Fruit fly (Drosophila melanogaster) whole organism, prepupa: ENCODE results near the gene alpha-Man-Ia.
A peak's percentile ranks its signal among the peaks of the same experiment; 100 is the strongest.

Experiments
- CG10631 ChIP-seq: fragments of 200-800 bp; sonication (Bioruptor generic); optimal IDR thresholded peaks from 2 replicates; lab custom pipeline; 2016; ENCODE audit warnings: missing biosample characterization, missing genetic modification characterization
- CG10669 ChIP-seq: fragments of 200-800 bp; sonication (Bioruptor generic); optimal IDR thresholded peaks from 3 replicates; lab custom pipeline; 2018; ENCODE audit warnings: missing biosample characterization, mild to moderate bottlenecking, missing genetic modification characterization, moderate library complexity
- CG11294 ChIP-seq: fragments of 200-800 bp; sonication (Bioruptor generic); IDR thresholded peaks from 2 replicates; pipeline ENCODE4 v1.3.6; 2022; ENCODE audit warnings: missing biosample characterization, missing genetic modification characterization
- CG11762 ChIP-seq: fragments of 200-800 bp; sonication (Bioruptor generic); optimal IDR thresholded peaks from 3 replicates; lab custom pipeline; 2016; ENCODE audit warnings: missing biosample characterization, missing genetic modification characterization; ENCODE audit not compliant: insufficient read depth
- CG15336 ChIP-seq: fragments of 200-800 bp; sonication (Bioruptor generic); IDR thresholded peaks from 2 replicates; pipeline ENCODE4 v1.3.6; 2022; ENCODE audit warnings: missing biosample characterization, missing genetic modification characterization
- CG1621 ChIP-seq: fragments of 200-800 bp; sonication (Bioruptor generic); optimal IDR thresholded peaks from 3 replicates; lab custom pipeline; 2018; ENCODE audit warnings: missing biosample characterization, mild to moderate bottlenecking, missing genetic modification characterization
- CG16779 ChIP-seq: fragments of 200-800 bp; sonication (Bioruptor generic); optimal IDR thresholded peaks from 3 replicates; lab custom pipeline; 2017; ENCODE audit warnings: missing biosample characterization, mild to moderate bottlenecking, missing genetic modification characterization
- CG31627 ChIP-seq: fragments of 200-800 bp; sonication (Bioruptor generic); optimal IDR thresholded peaks from 3 replicates; lab custom pipeline; 2016; ENCODE audit warnings: missing biosample characterization, missing genetic modification characterization
- CG32006 ChIP-seq: fragments of 200-800 bp; sonication (Bioruptor generic); optimal IDR thresholded peaks from 3 replicates; lab custom pipeline; 2017; ENCODE audit warnings: missing biosample characterization, mild to moderate bottlenecking, missing genetic modification characterization
- CG34406 ChIP-seq: fragments of 200-800 bp; sonication (Bioruptor generic); optimal IDR thresholded peaks from 3 replicates; lab custom pipeline; 2016; ENCODE audit warnings: missing biosample characterization, missing genetic modification characterization
- CG3919 ChIP-seq: fragments of 200-800 bp; sonication (Bioruptor generic); optimal IDR thresholded peaks from 3 replicates; lab custom pipeline; 2016; ENCODE audit warnings: missing biosample characterization, missing genetic modification characterization
- CG4318 ChIP-seq: fragments of 200-800 bp; sonication (Bioruptor generic); optimal IDR thresholded peaks from 3 replicates; lab custom pipeline; 2017; ENCODE audit warnings: missing biosample characterization, mild to moderate bottlenecking, missing genetic modification characterization
- CG6163 ChIP-seq: fragments of 200-800 bp; sonication (Bioruptor generic); IDR thresholded peaks from 3 replicates; pipeline ENCODE4 v1.3.6; 2022; ENCODE audit warnings: missing biosample characterization, missing genetic modification characterization
- CG6792 ChIP-seq: fragments of 200-800 bp; sonication (Bioruptor generic); optimal IDR thresholded peaks from 3 replicates; lab custom pipeline; 2016; ENCODE audit warnings: missing biosample characterization, missing genetic modification characterization
- CG6854 ChIP-seq: fragments of 200-800 bp; sonication (Bioruptor generic); optimal IDR thresholded peaks from 2 replicates; lab custom pipeline; 2017; ENCODE audit warnings: missing biosample characterization, mild to moderate bottlenecking, missing genetic modification characterization
- CG8119 ChIP-seq: fragments of 200-800 bp; sonication (Bioruptor generic); IDR thresholded peaks from 3 replicates; pipeline ENCODE4 v1.3.6; 2022; ENCODE audit warnings: missing biosample characterization, missing genetic modification characterization
- CG8319 ChIP-seq: fragments of 200-800 bp; sonication (Bioruptor generic); optimal IDR thresholded peaks from 3 replicates; lab custom pipeline; 2016; ENCODE audit warnings: missing biosample characterization, missing genetic modification characterization
- CG8632 ChIP-seq: fragments of 200-800 bp; sonication (Bioruptor generic); optimal IDR thresholded peaks from 3 replicates; lab custom pipeline; 2016; ENCODE audit warnings: missing biosample characterization, missing genetic modification characterization
- CG9139 ChIP-seq: fragments of 200-800 bp; sonication (Bioruptor generic); optimal IDR thresholded peaks from 3 replicates; lab custom pipeline; 2017; ENCODE audit warnings: missing biosample characterization, mild to moderate bottlenecking, missing genetic modification characterization
- Eip78C ChIP-seq: fragments of 200-800 bp; sonication (Bioruptor generic); peaks from one replicate; lab custom pipeline; 2016; ENCODE audit warnings: missing biosample characterization, missing genetic modification characterization
- Ets21C ChIP-seq: fragments of 200-800 bp; sonication (Bioruptor generic); optimal IDR thresholded peaks from 3 replicates; lab custom pipeline; 2016; ENCODE audit warnings: missing biosample characterization, missing genetic modification characterization
- Ets96B ChIP-seq: fragments of 200-800 bp; optimal IDR thresholded peaks from 2 replicates; lab custom pipeline; 2019; ENCODE audit warnings: missing biosample characterization, mild to moderate bottlenecking, missing genetic modification characterization, moderate library complexity
- Gug ChIP-seq: fragments of 200-800 bp; sonication (Bioruptor generic); IDR thresholded peaks from 2 replicates; pipeline ENCODE4 v1.3.6; 2022; ENCODE audit warnings: missing biosample characterization, missing genetic modification characterization
- Hr38 ChIP-seq: sonication (Bioruptor generic); optimal IDR thresholded peaks from 2 replicates; lab custom pipeline; 2016; ENCODE audit warnings: missing biosample characterization, missing genetic modification characterization
- Hr39 ChIP-seq: fragments of 200-800 bp; sonication (Bioruptor generic); optimal IDR thresholded peaks from 2 replicates; lab custom pipeline; 2016; ENCODE audit warnings: missing biosample characterization, missing genetic modification characterization
- Hr4 ChIP-seq: fragments of 200-800 bp; sonication (Bioruptor generic); optimal IDR thresholded peaks from 3 replicates; lab custom pipeline; 2016; ENCODE audit warnings: missing biosample characterization, missing genetic modification characterization
- Smox ChIP-seq: fragments of 200-800 bp; sonication (Bioruptor generic); optimal IDR thresholded peaks from 3 replicates; lab custom pipeline; 2016; ENCODE audit warnings: missing biosample characterization, missing genetic modification characterization
- Sox14 ChIP-seq: fragments of 200-800 bp; sonication (Bioruptor generic); optimal IDR thresholded peaks from 3 replicates; lab custom pipeline; 2016; ENCODE audit warnings: missing biosample characterization, missing genetic modification characterization
- Sox15 ChIP-seq: fragments of 200-800 bp; sonication (Bioruptor generic); optimal IDR thresholded peaks from 3 replicates; lab custom pipeline; 2016; ENCODE audit warnings: missing biosample characterization, missing genetic modification characterization
- acj6 ChIP-seq: fragments of 200-800 bp; sonication (Bioruptor generic); optimal IDR thresholded peaks from 3 replicates; lab custom pipeline; 2016; ENCODE audit warnings: missing biosample characterization, missing genetic modification characterization
- cyc ChIP-seq: fragments of 200-800 bp; sonication (Bioruptor generic); optimal IDR thresholded peaks from 3 replicates; lab custom pipeline; 2016; ENCODE audit warnings: missing biosample characterization, missing genetic modification characterization
- dac ChIP-seq: fragments of 200-800 bp; sonication (Bioruptor generic); optimal IDR thresholded peaks from 2 replicates; lab custom pipeline; 2017; ENCODE audit warnings: missing biosample characterization, mild to moderate bottlenecking, missing genetic modification characterization
- eg ChIP-seq: fragments of 200-800 bp; sonication (Bioruptor generic); IDR thresholded peaks from 3 replicates; pipeline ENCODE4 v1.3.6; 2022; ENCODE audit warnings: missing biosample characterization, missing genetic modification characterization
- esn ChIP-seq: fragments of 200-800 bp; sonication (Bioruptor generic); optimal IDR thresholded peaks from 2 replicates; lab custom pipeline; 2016; ENCODE audit warnings: missing biosample characterization, mild to moderate bottlenecking, missing genetic modification characterization, moderate library complexity
- fd85E ChIP-seq: fragments of 200-800 bp; sonication (Bioruptor generic); optimal IDR thresholded peaks from 3 replicates; lab custom pipeline; 2016; ENCODE audit warnings: missing biosample characterization, missing genetic modification characterization
- fkh ChIP-seq: fragments of 200-800 bp; sonication (Bioruptor generic); optimal IDR thresholded peaks from 3 replicates; lab custom pipeline; 2017; ENCODE audit warnings: missing biosample characterization, mild to moderate bottlenecking, missing genetic modification characterization, moderate library complexity
- lz ChIP-seq: fragments of 200-800 bp; sonication (Bioruptor generic); optimal IDR thresholded peaks from 3 replicates; lab custom pipeline; 2016; ENCODE audit warnings: missing biosample characterization, missing genetic modification characterization
- net ChIP-seq: fragments of 200-800 bp; sonication (Bioruptor generic); optimal IDR thresholded peaks from 3 replicates; lab custom pipeline; 2016; ENCODE audit warnings: missing biosample characterization, missing genetic modification characterization
- salr ChIP-seq, 2 experiments: fragments of 200-800 bp; sonication (Bioruptor generic); optimal IDR thresholded peaks; 3 replicates each; lab custom pipeline; 2016 to 2018; ENCODE audit warnings: missing biosample characterization in 2 of 2, missing genetic modification characterization in 2 of 2, mild to moderate bottlenecking in 1 of 2
- ss ChIP-seq, 2 experiments: fragments of 200-800 bp; sonication (Bioruptor generic); optimal IDR thresholded peaks; 2 replicates in 1 of 2; 3 replicates in 1 of 2; lab custom pipeline; 2017 to 2018; ENCODE audit warnings: mild to moderate bottlenecking in 2 of 2, missing biosample characterization in 2 of 2, missing genetic modification characterization in 2 of 2, moderate library complexity in 1 of 2
- svp ChIP-seq: fragments of 200-800 bp; sonication (Bioruptor generic); peaks from one replicate; lab custom pipeline; 2016; ENCODE audit warnings: missing biosample characterization, missing genetic modification characterization
- topi ChIP-seq: fragments of 200-800 bp; sonication (Bioruptor generic); optimal IDR thresholded peaks from 3 replicates; lab custom pipeline; 2016; ENCODE audit warnings: missing biosample characterization, missing genetic modification characterization
- vri ChIP-seq: fragments of 200-800 bp; sonication (Bioruptor generic); optimal IDR thresholded peaks from 3 replicates; lab custom pipeline; 2016; ENCODE audit warnings: missing biosample characterization, mild to moderate bottlenecking, missing genetic modification characterization

The alpha-Man-Ia gene

DNA sequence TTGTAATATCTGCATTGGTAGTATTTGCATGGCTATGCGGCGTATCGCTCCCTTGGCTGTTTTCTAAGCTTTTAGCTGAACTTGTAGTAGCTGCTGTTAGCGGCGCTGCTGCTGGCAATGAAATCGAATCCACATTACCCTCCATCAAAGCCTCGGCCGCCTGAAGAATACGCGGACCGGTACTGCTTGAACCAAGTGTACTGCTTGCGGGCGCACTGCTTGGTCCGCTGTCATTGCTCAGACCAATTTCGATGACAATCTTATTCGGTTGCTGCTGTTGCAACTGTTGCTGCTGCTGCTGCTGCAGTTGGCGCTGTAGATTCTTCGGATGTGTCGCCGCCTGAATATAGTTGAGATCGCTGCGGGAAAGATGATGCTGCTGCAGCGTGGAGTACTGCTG, 17.8 kb downstream of the alpha-Man-Ia start:
- TF ChIP-seq CG34406 (GFP tag; lab: Kevin White, UChicago) (no peak), vri (GFP tag; lab: Kevin White, UChicago) (no peak), salr (GFP tag; optimal IDR thresholded peaks at IDR 0.05; lab: Kevin White, UChicago) (no peak), CG11762 (no peak), CG10631 (GFP tag; lab: Kevin White, UChicago) (no peak), CG1621 (tag; lab: Kevin White, UChicago) (no peak), Hr4 (no peak), net (GFP tag; lab: Kevin White, UChicago) (no peak), CG32006 (GFP tag; lab: Kevin White, UChicago) (no peak), dac (GFP tag; lab: Kevin White, UChicago) (no peak), lz (GFP tag; lab: Kevin White, UChicago) (no peak), Ets96B (tag; lab: Kevin White, UChicago) (no peak), Gug (GFP tag; lab: Robert Waterston, UW) (no peak), Sox15 (GFP tag; lab: Kevin White, UChicago) (no peak), Ets21C (GFP tag; lab: Kevin White, UChicago) (no peak), CG6792 (GFP tag; lab: Kevin White, UChicago) (no peak), CG6854 (GFP tag; lab: Kevin White, UChicago) (no peak), CG31627 (no peak), CG9139 (GFP tag; lab: Kevin White, UChicago) (no peak)

DNA sequence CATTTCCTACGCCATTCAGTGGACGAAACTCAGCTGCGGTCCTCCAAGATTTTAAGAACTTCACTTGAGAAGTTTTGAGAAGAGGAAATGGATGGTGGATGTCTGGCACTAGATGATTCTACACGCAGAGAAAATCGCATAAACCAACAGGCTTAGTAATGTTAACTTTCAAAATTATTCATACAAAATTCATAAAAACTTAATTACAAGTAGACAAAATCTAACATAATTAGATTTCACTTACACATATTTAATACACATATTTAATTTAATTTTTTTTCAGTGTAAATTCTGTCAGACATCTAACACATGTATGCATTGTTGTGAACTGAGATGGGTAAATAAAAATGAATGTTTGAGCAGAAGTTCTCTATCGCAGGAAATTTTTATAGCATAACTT, 25.6 kb downstream of the alpha-Man-Ia start:
- TF ChIP-seq svp (GFP tag; lab: Kevin White, UChicago), result peak; percentile 63
- peak; percentile 41 for TF ChIP-seq Eip78C (GFP tag; lab: Kevin White, UChicago)
- no peak for TF ChIP-seq Ets96B (tag; lab: Kevin White, UChicago)

dm6 chrX:10290761-10291041, 35.1 kb downstream of the alpha-Man-Ia start:
- TF ChIP-seq acj6, result no peak

dm6 chrX:10289935-10290760, 35.6 kb downstream of the alpha-Man-Ia start:
- TF ChIP-seq CG6163 (GFP tag; lab: Robert Waterston, UW) (peak; percentile 35; the same call in 1 of the 3 replicates), CG8119 (peak; percentile 47; the same call in 2 of the 3 replicates), Smox (peak; percentile 7), Sox15 (GFP tag; lab: Kevin White, UChicago) (no peak), esn (peak; percentile 25), CG32006 (GFP tag; lab: Kevin White, UChicago) (peak; percentile 23), Hr39 (GFP tag; lab: Kevin White, UChicago) (no peak), Eip78C (GFP tag; lab: Kevin White, UChicago) (peak; percentile 70), Hr38 (no peak), CG15336 (0 out of 2 replicates have a peak, but pooled peaks have one; percentile 46), eg (GFP tag; lab: Robert Waterston, UW) (peak; percentile 61), salr (GFP tag; optimal IDR thresholded peaks at IDR 0.05; lab: Kevin White, UChicago) (peak in 1 of 2 experiments; percentile 10)

dm6 chrX:10266018-10266384, 59.8 kb downstream of the alpha-Man-Ia start:
- TF ChIP-seq CG10669 (GFP tag; lab: Kevin White, UChicago) (peak; percentile 56), CG31627 (no peak), esn (peak; percentile 28), fkh (GFP tag; lab: Kevin White, UChicago) (no peak), CG32006 (GFP tag; lab: Kevin White, UChicago) (no peak), lz (GFP tag; lab: Kevin White, UChicago) (no peak), CG3919 (GFP tag; lab: Kevin White, UChicago) (peak; percentile 37), ss (GFP tag; optimal IDR thresholded peaks at IDR 0.05; lab: Kevin White, UChicago) (peak; percentile 91 to 93), fd85E (GFP tag; lab: Kevin White, UChicago) (no peak), CG8319 (GFP tag; lab: Kevin White, UChicago) (no peak), Eip78C (GFP tag; lab: Kevin White, UChicago) (peak; percentile 74), CG6163 (GFP tag; lab: Robert Waterston, UW) (no peak; the same call in none of the 3 replicates), CG16779 (tag; lab: Kevin White, UChicago) (peak; percentile 72), dac (GFP tag; lab: Kevin White, UChicago) (no peak), Sox14 (GFP tag; lab: Kevin White, UChicago) (no peak), svp (GFP tag; lab: Kevin White, UChicago) (peak; percentile 76), CG6854 (GFP tag; lab: Kevin White, UChicago) (peak; percentile 84), CG11294 (no peak), topi (GFP tag; lab: Kevin White, UChicago) (peak; percentile 59), cyc (no peak), eg (GFP tag; lab: Robert Waterston, UW) (no peak; the same call in 1 of the 3 replicates), CG4318 (GFP tag; lab: Kevin White, UChicago) (no peak), Hr38 (no peak), CG8632 (peak; percentile 19)
